Fruit fly (Drosophila melanogaster) whole organism, embryonic: Measurements from ENCODE around the gene RpL36.

ENCODE experiments used
- Asciz ChIP-seq: fragments of 200-800 bp; sonication (Bioruptor generic); optimal IDR thresholded peaks from 2 replicates; lab custom pipeline; 2017; ENCODE audit warnings: missing biosample characterization, mild to moderate bottlenecking, missing genetic modification characterization, missing genetic modification reagents
- CG11695 ChIP-seq: fragments of 200-800 bp; sonication (Bioruptor generic); IDR thresholded peaks from 3 replicates; pipeline ENCODE4 v1.3.6; 2022; ENCODE audit warnings: missing biosample characterization, missing genetic modification characterization
- CG11723 ChIP-seq: fragments of 200-800 bp; sonication (Bioruptor generic); optimal IDR thresholded peaks from 2 replicates; lab custom pipeline; 2017; ENCODE audit warnings: missing biosample characterization, mild to moderate bottlenecking, missing genetic modification characterization
- CG13287 ChIP-seq: fragments of 200-800 bp; sonication (Bioruptor generic); IDR thresholded peaks from 2 replicates; pipeline ENCODE4 v1.3.6; 2022; ENCODE audit warnings: missing biosample characterization, missing genetic modification characterization; ENCODE audit not compliant: partially characterized antibody
- CG13296 ChIP-seq: fragments of 200-800 bp; sonication (Bioruptor generic); optimal IDR thresholded peaks from 3 replicates; lab custom pipeline; 2018; ENCODE audit warnings: missing biosample characterization, mild to moderate bottlenecking, missing genetic modification characterization
- CG14710 ChIP-seq: fragments of 200-800 bp; sonication (Bioruptor generic); optimal IDR thresholded peaks from 3 replicates; lab custom pipeline; 2019; ENCODE audit warnings: missing biosample characterization, mild to moderate bottlenecking, missing genetic modification characterization, moderate library complexity
- CG17328 ChIP-seq: fragments of 200-800 bp; sonication (Bioruptor generic); IDR thresholded peaks from 2 replicates; pipeline ENCODE4 v1.3.6; 2022; ENCODE audit warnings: missing biosample characterization, missing genetic modification characterization
- CG17912 ChIP-seq: fragments of 200-800 bp; sonication (Bioruptor generic); optimal IDR thresholded peaks from 2 replicates; lab custom pipeline; 2018; ENCODE audit warnings: missing biosample characterization, mild to moderate bottlenecking, missing genetic modification characterization
- CG18011 ChIP-seq: fragments of 200-800 bp; sonication (Bioruptor generic); optimal IDR thresholded peaks from 2 replicates; lab custom pipeline; 2017; ENCODE audit warnings: missing biosample characterization, missing genetic modification characterization, mild to moderate bottlenecking, moderate library complexity, missing genotype
- CG2120 ChIP-seq: fragments of 200-800 bp; sonication (Bioruptor generic); optimal IDR thresholded peaks from 3 replicates; lab custom pipeline; 2016; ENCODE audit warnings: missing biosample characterization, missing genetic modification characterization
- CG2202 ChIP-seq: fragments of 200-800 bp; sonication (Bioruptor generic); optimal IDR thresholded peaks from 2 replicates; lab custom pipeline; 2018; ENCODE audit warnings: missing biosample characterization, mild to moderate bottlenecking, missing genetic modification characterization
- CG32532 ChIP-seq: fragments of 200-800 bp; sonication (Bioruptor generic); IDR thresholded peaks from 2 replicates; pipeline ENCODE4 v1.3.6; 2022; ENCODE audit warnings: missing biosample characterization, missing genetic modification characterization
- CG34224 ChIP-seq: fragments of 200-800 bp; sonication (Bioruptor generic); IDR thresholded peaks from 3 replicates; pipeline ENCODE4 v1.3.6; 2022; ENCODE audit warnings: missing biosample characterization, missing genetic modification characterization; ENCODE audit not compliant: partially characterized antibody
- CG3847 ChIP-seq: fragments of 200-800 bp; sonication (Bioruptor generic); IDR thresholded peaks from 2 replicates; pipeline ENCODE4 v1.3.6; 2022; ENCODE audit warnings: missing biosample characterization, missing genetic modification characterization
- CG6175 ChIP-seq: fragments of 200-800 bp; sonication (Bioruptor generic); IDR thresholded peaks from 3 replicates; pipeline ENCODE4 v1.3.6; 2022; ENCODE audit warnings: missing biosample characterization, missing genetic modification characterization
- CG7357 ChIP-seq: fragments of 200-800 bp; sonication (Bioruptor generic); IDR thresholded peaks from 3 replicates; pipeline ENCODE4 v1.3.6; 2022; ENCODE audit warnings: missing biosample characterization, missing genetic modification characterization
- CG8924 ChIP-seq: fragments of 200-800 bp; optimal IDR thresholded peaks from 3 replicates; lab custom pipeline; 2019; ENCODE audit warnings: missing biosample characterization, mild to moderate bottlenecking, missing genetic modification characterization, moderate library complexity
- CG9727 ChIP-seq: fragments of 200-800 bp; sonication (Bioruptor generic); optimal IDR thresholded peaks from 3 replicates; lab custom pipeline; 2017; ENCODE audit warnings: missing biosample characterization, mild to moderate bottlenecking, missing genetic modification characterization
- CG9932 ChIP-seq: fragments of 200-800 bp; sonication (Bioruptor generic); IDR thresholded peaks from 2 replicates; pipeline ENCODE4 v1.3.6; 2022; ENCODE audit warnings: missing biosample characterization, missing genetic modification characterization
- CoRest ChIP-seq: fragments of 200-800 bp; sonication (Bioruptor generic); optimal IDR thresholded peaks from 3 replicates; lab custom pipeline; 2018; ENCODE audit warnings: missing biosample characterization, mild to moderate bottlenecking, missing genetic modification characterization, moderate library complexity
- Dip3 ChIP-seq: fragments of 200-800 bp; sonication (Bioruptor generic); optimal IDR thresholded peaks from 3 replicates; lab custom pipeline; 2016; ENCODE audit warnings: missing biosample characterization, missing genetic modification characterization
- E2f2 ChIP-seq: fragments of 200-800 bp; sonication (Bioruptor generic); IDR thresholded peaks from 2 replicates; pipeline ENCODE4 v1.3.6; 2022; ENCODE audit warnings: missing biosample characterization, missing genetic modification characterization
- MESR4 ChIP-seq: fragments of 200-800 bp; sonication (Bioruptor generic); optimal IDR thresholded peaks from 2 replicates; lab custom pipeline; 2018; ENCODE audit warnings: missing biosample characterization, mild to moderate bottlenecking, missing genetic modification characterization, moderate library complexity
- NfI ChIP-seq: fragments of 200-800 bp; sonication (Bioruptor generic); optimal IDR thresholded peaks from 3 replicates; lab custom pipeline; 2018; ENCODE audit warnings: missing biosample characterization, mild to moderate bottlenecking, missing genetic modification characterization, moderate library complexity
- Opbp ChIP-seq: fragments of 200-800 bp; sonication (Bioruptor generic); IDR thresholded peaks from 3 replicates; pipeline ENCODE4 v1.3.6; 2022; ENCODE audit warnings: missing biosample characterization, missing genetic modification characterization; ENCODE audit not compliant: partially characterized antibody
- PHDP ChIP-seq: fragments of 200-800 bp; sonication (Bioruptor generic); optimal IDR thresholded peaks from 3 replicates; lab custom pipeline; 2018; ENCODE audit warnings: missing biosample characterization, mild to moderate bottlenecking, missing genetic modification characterization, moderate library complexity
- Sin3A ChIP-seq: fragments of >200 bp; optimal IDR thresholded peaks from 2 replicates; lab custom pipeline; 2018
- amos ChIP-seq: fragments of 200-800 bp; sonication (Bioruptor generic); IDR thresholded peaks from 2 replicates; pipeline ENCODE4 v1.3.6; 2022; ENCODE audit warnings: missing biosample characterization, missing genetic modification characterization; ENCODE audit not compliant: partially characterized antibody
- ato ChIP-seq: fragments of 200-800 bp; sonication (Bioruptor generic); IDR thresholded peaks from 2 replicates; pipeline ENCODE4 v1.3.6; 2022; ENCODE audit warnings: missing biosample characterization, missing genetic modification characterization; ENCODE audit not compliant: partially characterized antibody
- crc ChIP-seq: fragments of 200-800 bp; sonication (Bioruptor generic); optimal IDR thresholded peaks from 2 replicates; lab custom pipeline; 2016; ENCODE audit warnings: missing biosample characterization, missing genetic modification characterization
- en ChIP-seq: fragments of 200-800 bp; sonication (Bioruptor generic); optimal IDR thresholded peaks from 2 replicates; lab custom pipeline; 2016; ENCODE audit warnings: missing biosample characterization, missing genetic modification characterization
- eve ChIP-seq, 2 experiments: fragments of >200 bp; optimal IDR thresholded peaks; 2 replicates each; lab custom pipeline; 2017; ENCODE audit warnings: missing biosample characterization in 2 of 2, missing genetic modification characterization in 2 of 2
- ewg ChIP-seq: fragments of 200-800 bp; sonication (Bioruptor generic); optimal IDR thresholded peaks from 3 replicates; lab custom pipeline; 2017; ENCODE audit warnings: mild to moderate bottlenecking, missing biosample characterization, missing genetic modification reagents, missing genetic modification characterization
- eyg ChIP-seq: fragments of 200-800 bp; sonication (Bioruptor generic); optimal IDR thresholded peaks from 3 replicates; lab custom pipeline; 2016; ENCODE audit warnings: missing biosample characterization, missing genetic modification characterization
- ftz-f1 ChIP-seq: fragments of 200-800 bp; sonication (Bioruptor generic); optimal IDR thresholded peaks from 2 replicates; lab custom pipeline; 2016; ENCODE audit warnings: missing biosample characterization, missing genetic modification characterization
- gfzf ChIP-seq: fragments of 200-800 bp; sonication (Bioruptor generic); optimal IDR thresholded peaks from 2 replicates; lab custom pipeline; 2016; ENCODE audit warnings: missing biosample characterization, mild to moderate bottlenecking, missing genetic modification characterization, moderate library complexity
- kay ChIP-seq: fragments of 200-800 bp; sonication (Bioruptor generic); optimal IDR thresholded peaks from 2 replicates; lab custom pipeline; 2016; ENCODE audit warnings: missing biosample characterization, missing genetic modification characterization
- lola ChIP-seq, 3 experiments: fragments of >200 bp in 2 of 3; fragments of 200-800 bp in 1 of 3; sonication (Bioruptor generic) in 1 of 3; optimal IDR thresholded peaks; 2 replicates each; lab custom pipeline; 2017 to 2019; ENCODE audit warnings: missing biosample characterization in 3 of 3, missing genetic modification characterization in 3 of 3, mild to moderate bottlenecking in 1 of 3, moderate library complexity in 1 of 3
- mld ChIP-seq: fragments of 200-800 bp; sonication (Bioruptor generic); IDR thresholded peaks from 3 replicates; pipeline ENCODE4 v1.3.6; 2022; ENCODE audit warnings: missing biosample characterization, missing genetic modification characterization; ENCODE audit not compliant: partially characterized antibody
- nom ChIP-seq: fragments of 200-800 bp; sonication (Bioruptor generic); optimal IDR thresholded peaks from 2 replicates; lab custom pipeline; 2017; ENCODE audit warnings: missing biosample characterization, missing genetic modification characterization, mild to moderate bottlenecking, moderate library complexity, missing genetic modification reagents
- pho ChIP-seq: fragments of 200-800 bp; sonication (Bioruptor generic); optimal IDR thresholded peaks from 2 replicates; lab custom pipeline; 2016; ENCODE audit warnings: missing biosample characterization, missing genetic modification characterization
- run ChIP-seq: fragments of 200-800 bp; sonication (Bioruptor generic); optimal IDR thresholded peaks from 3 replicates; lab custom pipeline; 2018; ENCODE audit warnings: missing biosample characterization, mild to moderate bottlenecking, missing genetic modification characterization
- sens ChIP-seq: fragments of 200-800 bp; sonication (Bioruptor generic); peaks from one replicate; lab custom pipeline; 2016; ENCODE audit warnings: missing biosample characterization, missing genetic modification characterization
- sna ChIP-seq: fragments of 200-800 bp; sonication (Bioruptor generic); IDR thresholded peaks from 2 replicates; pipeline ENCODE4 v1.3.6; 2022; ENCODE audit warnings: missing biosample characterization, missing genetic modification characterization; ENCODE audit not compliant: partially characterized antibody
- sqz ChIP-seq: fragments of 200-800 bp; sonication (Bioruptor generic); optimal IDR thresholded peaks from 3 replicates; lab custom pipeline; 2018; ENCODE audit warnings: missing biosample characterization, mild to moderate bottlenecking, missing genetic modification characterization
- ssp ChIP-seq: fragments of 200-800 bp; sonication (Bioruptor generic); IDR thresholded peaks from 2 replicates; pipeline ENCODE4 v1.3.6; 2022; ENCODE audit warnings: missing biosample characterization, missing genetic modification characterization
- tll ChIP-seq, 2 experiments: fragments of 200-800 bp in 1 of 2; fragments of >200 bp in 1 of 2; sonication (Bioruptor generic) in 1 of 2; optimal IDR thresholded peaks; 2 replicates each; lab custom pipeline; 2017 to 2019; ENCODE audit warnings: missing biosample characterization in 2 of 2, missing genetic modification characterization in 2 of 2, mild to moderate bottlenecking in 1 of 2, moderate library complexity in 1 of 2
- trem ChIP-seq: fragments of 200-800 bp; optimal IDR thresholded peaks from 3 replicates; lab custom pipeline; 2019; ENCODE audit warnings: missing biosample characterization, mild to moderate bottlenecking, missing genetic modification characterization, moderate library complexity
- twi ChIP-seq: fragments of 200-800 bp; optimal IDR thresholded peaks from 2 replicates; lab custom pipeline; 2019; ENCODE audit warnings: missing biosample characterization, mild to moderate bottlenecking, missing genetic modification characterization, moderate library complexity

RpL36 gene

dm6 chrX:647056-647627, 17.9 kb upstream of the RpL36 start, which contains the start of gene Roc1a (continued):
- TF ChIP-seq CG9932 (GFP tag; lab: Robert Waterston, UW) (peak; percentile 57), CoRest (tag; lab: Kevin White, UChicago) (no peak), eyg (GFP tag; lab: Kevin White, UChicago) (no peak), tll (GFP tag; optimal IDR thresholded peaks at IDR 0.05; lab: Kevin White, UChicago) (no peak), lola (GFP tag; optimal IDR thresholded peaks at IDR 0.05; lab: Kevin White, UChicago) (peak in 1 of 3 experiments; percentile 13), CG17328 (GFP tag; lab: Robert Waterston, UW) (no peak), ftz-f1 (no peak), CG9727 (GFP tag; lab: Kevin White, UChicago) (peak; percentile 23), ato (GFP tag; lab: Robert Waterston, UW) (peak; percentile 46), eve (GFP tag; optimal IDR thresholded peaks at IDR 0.05; lab: Kevin White, UChicago) (no peak), CG18011 (GFP tag; lab: Kevin White, UChicago) (no peak), MESR4 (GFP tag; lab: Kevin White, UChicago) (peak; percentile 91), CG13287 (peak; percentile 71), CG32532 (GFP tag; lab: Robert Waterston, UW) (0 out of 2 replicates have a peak, but pooled peaks have one; percentile 31), CG13296 (GFP tag; lab: Kevin White, UChicago) (no peak), run (tag; lab: Kevin White, UChicago) (no peak), CG34224 (peak; percentile 25; the same call in 2 of the 3 replicates), sqz (no peak), CG7357 (GFP tag; lab: Robert Waterston, UW) (no peak), nom (GFP tag; lab: Kevin White, UChicago) (no peak), CG2202 (tag; lab: Kevin White, UChicago) (no peak), sens (GFP tag; lab: Kevin White, UChicago) (no peak), Opbp (GFP tag; lab: Robert Waterston, UW) (peak; percentile 88), CG11723 (no peak), gfzf (GFP tag; lab: Kevin White, UChicago) (peak; percentile 64), sna (GFP tag; lab: Robert Waterston, UW) (peak; percentile 15; the same call in 1 of the 2 replicates), E2f2 (GFP tag; lab: Robert Waterston, UW) (no peak), CG17912 (GFP tag; lab: Kevin White, UChicago) (no peak), CG14710 (tag; lab: Kevin White, UChicago) (peak; percentile 32), CG8924 (tag; lab: Kevin White, UChicago) (peak; percentile 38), Asciz (GFP tag; lab: Kevin White, UChicago) (no peak), amos (GFP tag; lab: Robert Waterston, UW) (peak; percentile 88), Dip3 (no peak), crc (GFP tag; lab: Kevin White, UChicago) (no peak), NfI (GFP tag; lab: Kevin White, UChicago) (no peak), CG6175 (GFP tag; lab: Robert Waterston, UW) (no peak), en (no peak), kay (GFP tag; lab: Kevin White, UChicago) (no peak), trem (tag; lab: Kevin White, UChicago) (no peak), PHDP (tag; lab: Kevin White, UChicago) (no peak), pho (no peak), CG11695 (no peak), ssp (0 out of 2 replicates have a peak, but pooled peaks have one; percentile 9), CG2120 (GFP tag; lab: Kevin White, UChicago) (no peak), CG3847 (GFP tag; lab: Robert Waterston, UW) (0 out of 2 replicates have a peak, but pooled peaks have one; percentile 22), twi (tag; lab: Kevin White, UChicago) (no peak), mld (GFP tag; lab: Robert Waterston, UW) (peak; percentile 53; the same call in 1 of the 3 replicates), ewg (GFP tag; lab: Kevin White, UChicago) (no peak), Sin3A (lab: Kevin White, UChicago) (peak; percentile 45)
